Worm (Caenorhabditis elegans): ENCODE results near the gene F55C12.4.

The F55C12.4 gene

ce11 chrII:5844694-5845129, 13.5 kb downstream of the F55C12.4 start:
- TF ChIP-seq M03D4.4 (tag; optimal IDR thresholded peaks at IDR 0.05) (peak; percentile 82), ceh-43 (GFP tag; optimal IDR thresholded peaks at IDR 0.05) (peak; percentile 73), lin-13 (tag; optimal IDR thresholded peaks at IDR 0.05) (peak; percentile 86), nhr-12 (tag; optimal IDR thresholded peaks at IDR 0.05) (peak; percentile 9), blmp-1 (tag; optimal IDR thresholded peaks at IDR 0.05) (peak; percentile 24), mls-2 (tag; optimal IDR thresholded peaks at IDR 0.05) (peak; percentile 95), drap-1 (GFP tag; optimal IDR thresholded peaks at IDR 0.05) (peak; percentile 92), hlh-1 (tag; optimal IDR thresholded peaks at IDR 0.05) (peak; percentile 81), lin-32 (GFP tag; optimal IDR thresholded peaks at IDR 0.05) (peak; percentile 64), ztf-11 (tag; optimal IDR thresholded peaks at IDR 0.05) (peak; percentile 80), elt-3 (tag; optimal IDR thresholded peaks at IDR 0.05) (peak; percentile 75), ham-2 (GFP tag; optimal IDR thresholded peaks at IDR 0.05) (peak; percentile 89), bed-3 (GFP tag; optimal IDR thresholded peaks at IDR 0.05) (peak; percentile 55), elt-1 (tag; optimal IDR thresholded peaks at IDR 0.05; ENCODE audit: borderline replicate concordance, insufficient read depth) (peak; percentile 57), flh-1 (GFP tag; optimal IDR thresholded peaks at IDR 0.05) (peak; percentile 11), sem-2 (GFP tag; optimal IDR thresholded peaks at IDR 0.05) (peak; percentile 81), ceh-83 (GFP tag; optimal IDR thresholded peaks at IDR 0.05) (peak; percentile 89), nhr-76 (tag; optimal IDR thresholded peaks at IDR 0.05) (no peak), mep-1 (tag; optimal IDR thresholded peaks at IDR 0.05) (peak; percentile 99), pha-4 (tag; optimal IDR thresholded peaks at IDR 0.05) (peak; percentile 97), cnd-1 (tag; optimal IDR thresholded peaks at IDR 0.05) (peak; percentile 87), snpc-4 (tag; optimal IDR thresholded peaks at IDR 0.05) (no peak), nhr-28 (tag; optimal IDR thresholded peaks at IDR 0.05) (peak; percentile 49), tbx-8 (GFP tag; optimal IDR thresholded peaks at IDR 0.05) (peak; percentile 87), ceh-39 (tag; optimal IDR thresholded peaks at IDR 0.05) (peak; percentile 92), lsy-2 (tag; optimal IDR thresholded peaks at IDR 0.05) (peak; percentile 84), nhr-237 (tag; optimal IDR thresholded peaks at IDR 0.05) (peak; percentile 98), mab-5 (tag; optimal IDR thresholded peaks at IDR 0.05) (peak; percentile 92), zip-8 (tag; optimal IDR thresholded peaks at IDR 0.05) (no peak), unc-62 (GFP tag; optimal IDR thresholded peaks at IDR 0.05) (peak; percentile 90), ces-1 (GFP tag; optimal IDR thresholded peaks at IDR 0.05) (peak; percentile 100), nhr-2 (tag; optimal IDR thresholded peaks at IDR 0.05) (peak; percentile 76), unc-120 (tag; optimal IDR thresholded peaks at IDR 0.05; ENCODE audit: poor library complexity, severe bottlenecking) (peak; percentile 92), unc-39 (tag; optimal IDR thresholded peaks at IDR 0.05) (peak; percentile 74), sptf-1 (tag; optimal IDR thresholded peaks at IDR 0.05) (peak; percentile 92)

- TF ChIP-seq pha-4 (tag; optimal IDR thresholded peaks at IDR 0.05), result no peak
- TF ChIP-seq ham-2 (GFP tag; optimal IDR thresholded peaks at IDR 0.05), result no peak
- no peak for TF ChIP-seq blmp-1 (tag; optimal IDR thresholded peaks at IDR 0.05)
- no peak for TF ChIP-seq mab-5 (tag; optimal IDR thresholded peaks at IDR 0.05)
- no peak for TF ChIP-seq nhr-237 (tag; optimal IDR thresholded peaks at IDR 0.05)
- TF ChIP-seq ceh-83 (GFP tag; optimal IDR thresholded peaks at IDR 0.05), result no peak
- TF ChIP-seq nhr-28 (tag; optimal IDR thresholded peaks at IDR 0.05), result no peak
- TF ChIP-seq sem-2 (GFP tag; optimal IDR thresholded peaks at IDR 0.05), result no peak
- no peak for TF ChIP-seq ceh-43 (GFP tag; optimal IDR thresholded peaks at IDR 0.05)
- no peak for TF ChIP-seq elt-1 (tag; optimal IDR thresholded peaks at IDR 0.05; ENCODE audit: borderline replicate concordance, insufficient read depth)
- TF ChIP-seq bed-3 (GFP tag; optimal IDR thresholded peaks at IDR 0.05), result no peak
- no peak for TF ChIP-seq unc-62 (GFP tag; optimal IDR thresholded peaks at IDR 0.05)
- no peak for TF ChIP-seq unc-120 (tag; optimal IDR thresholded peaks at IDR 0.05; ENCODE audit: poor library complexity, severe bottlenecking)
- TF ChIP-seq nhr-2 (tag; optimal IDR thresholded peaks at IDR 0.05), result no peak
- TF ChIP-seq hlh-1 (tag; optimal IDR thresholded peaks at IDR 0.05), result no peak
- TF ChIP-seq lsy-2 (tag; optimal IDR thresholded peaks at IDR 0.05), result no peak
These were observed 16.4 kb downstream of the F55C12.4 start, which contains the start of gene nep-25 for ce11 chrII:5841866-5842265. nep-25 (plus strand) TSS chrII:5842240.

ce11 chrII:5841053-5841547, 17.1 kb downstream of the F55C12.4 start, which contains the start of gene lec-5:
lec-5 (minus strand) TSS chrII:5841103.
- peak; percentile 76 for TF ChIP-seq unc-62 (GFP tag; optimal IDR thresholded peaks at IDR 0.05)
- peak; percentile 75 for TF ChIP-seq unc-120 (tag; optimal IDR thresholded peaks at IDR 0.05; ENCODE audit: poor library complexity, severe bottlenecking)
- no peak for TF ChIP-seq ceh-39 (tag; optimal IDR thresholded peaks at IDR 0.05)
- TF ChIP-seq mab-5 (tag; optimal IDR thresholded peaks at IDR 0.05), result peak; percentile 58
- no peak for TF ChIP-seq lin-32 (GFP tag; optimal IDR thresholded peaks at IDR 0.05)
- TF ChIP-seq sptf-1 (tag; optimal IDR thresholded peaks at IDR 0.05), result no peak
- TF ChIP-seq pha-4 (tag; optimal IDR thresholded peaks at IDR 0.05), result no peak
- TF ChIP-seq nhr-28 (tag; optimal IDR thresholded peaks at IDR 0.05), result no peak
- TF ChIP-seq hlh-1 (tag; optimal IDR thresholded peaks at IDR 0.05), result peak; percentile 55
- TF ChIP-seq ham-2 (GFP tag; optimal IDR thresholded peaks at IDR 0.05), result no peak
- no peak for TF ChIP-seq M03D4.4 (tag; optimal IDR thresholded peaks at IDR 0.05)
- no peak for TF ChIP-seq sem-2 (GFP tag; optimal IDR thresholded peaks at IDR 0.05)
